Worm (Caenorhabditis elegans): ENCODE results near the gene C33G8.2.
A peak's percentile ranks its signal among the peaks of the same experiment; 100 is the strongest.

C33G8.2 gene

DNA sequence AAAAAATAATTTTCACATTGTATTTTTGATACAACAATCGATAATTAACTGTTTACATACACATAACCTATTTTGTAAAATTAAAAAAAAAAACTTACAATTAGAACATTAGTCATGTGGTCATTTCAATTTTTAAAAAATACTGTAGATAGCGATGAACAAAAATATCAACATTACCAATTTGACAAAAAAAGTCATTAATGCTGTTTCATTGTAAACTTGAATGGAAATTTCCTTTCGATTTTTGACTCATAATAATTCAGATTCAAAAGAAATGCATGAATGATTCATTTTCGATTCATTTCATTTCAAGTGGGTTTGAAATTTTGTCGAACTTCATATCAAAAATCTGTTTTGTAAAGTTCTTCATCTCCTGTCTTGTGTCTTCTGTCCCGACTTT is at the start of gene C33G8.2:
Gene C33G8.2 (plus strand): TSS at position 301 of the 400 bp plus-strand sequence.
- TF ChIP-seq fos-1 (tag; optimal IDR thresholded peaks at IDR 0.05) (no peak), efl-1 (optimal IDR thresholded peaks at IDR 0.05) (no peak), efl-1 (GFP tag; optimal IDR thresholded peaks at IDR 0.05 in 1 of 2) (peak in 1 of 2 experiments; percentile 31), ets-5 (GFP tag; IDR thresholded peaks at IDR 0.05) (no peak)

ce11 chrV:6969950-6970532 is 39.5 kb upstream of the C33G8.2 start, which contains the start of gene ptr-15:
Gene ptr-15, minus strand, starts transcription at chrV:6970000.
- TF ChIP-seq nhr-84 (tag; optimal IDR thresholded peaks at IDR 0.05) (no peak), dpl-1 (GFP tag; optimal IDR thresholded peaks at IDR 0.05) (no peak), blmp-1 (tag; optimal IDR thresholded peaks at IDR 0.05) (peak; percentile 74), efl-1 (optimal IDR thresholded peaks at IDR 0.05) (no peak), efl-1 (GFP tag; optimal IDR thresholded peaks at IDR 0.05 in 1 of 2) (peak in 1 of 2 experiments; percentile 60), tlp-1 (tag; optimal IDR thresholded peaks at IDR 0.05) (no peak)

ce11 chrV:6971567-6971966 is 38.0 kb upstream of the C33G8.2 start, which contains the start of gene srx-59:
Gene srx-59, plus strand, starts transcription at chrV:6971867.
- no peak for TF ChIP-seq mab-9 (GFP tag; IDR thresholded peaks at IDR 0.05)
- TF ChIP-seq C04F5.9 (tag; optimal IDR thresholded peaks at IDR 0.05) = no peak
- TF ChIP-seq nhr-85 (tag) = no peak
- TF ChIP-seq fkh-10 (GFP tag; optimal IDR thresholded peaks at IDR 0.05) = no peak
- no peak for TF ChIP-seq lsy-2 (tag; optimal IDR thresholded peaks at IDR 0.05)
- TF ChIP-seq nhr-20 (tag; optimal IDR thresholded peaks at IDR 0.05) = no peak
- no peak for TF ChIP-seq elt-2 (tag; optimal IDR thresholded peaks at IDR 0.05)
- TF ChIP-seq pax-3 (tag; optimal IDR thresholded peaks at IDR 0.05) = no peak
- TF ChIP-seq rnt-1 (tag; optimal IDR thresholded peaks at IDR 0.05) = no peak
- TF ChIP-seq nhr-12 (tag; optimal IDR thresholded peaks at IDR 0.05) = no peak
- TF ChIP-seq nhr-90 (tag; optimal IDR thresholded peaks at IDR 0.05; ENCODE audit: poor library complexity) = no peak
- TF ChIP-seq unc-62 (GFP tag; optimal IDR thresholded peaks at IDR 0.05) = no peak
- no peak for TF ChIP-seq sup-37 (GFP tag; optimal IDR thresholded peaks at IDR 0.05)
- TF ChIP-seq lin-14 (GFP tag; optimal IDR thresholded peaks at IDR 0.05) = no peak
- TF ChIP-seq pqm-1 (tag; optimal IDR thresholded peaks at IDR 0.05) = no peak
- TF ChIP-seq egl-27 (tag; optimal IDR thresholded peaks at IDR 0.05) = no peak

- TF ChIP-seq fos-1 (tag; optimal IDR thresholded peaks at IDR 0.05) (no peak), sup-37 (GFP tag; optimal IDR thresholded peaks at IDR 0.05) (no peak), pag-3 (tag; optimal IDR thresholded peaks at IDR 0.05; ENCODE audit: borderline replicate concordance, insufficient read depth) (no peak), pax-3 (tag; optimal IDR thresholded peaks at IDR 0.05) (no peak), tbx-2 (tag; optimal IDR thresholded peaks at IDR 0.05) (no peak), ces-1 (GFP tag; optimal IDR thresholded peaks at IDR 0.05) (no peak), mdl-1 (tag; optimal IDR thresholded peaks at IDR 0.05) (no peak), dpl-1 (GFP tag; optimal IDR thresholded peaks at IDR 0.05) (no peak), nhr-28 (tag; optimal IDR thresholded peaks at IDR 0.05) (no peak), hlh-17 (GFP tag; optimal IDR thresholded peaks at IDR 0.05; ENCODE audit: borderline replicate concordance) (no peak), zag-1 (tag; optimal IDR thresholded peaks at IDR 0.05) (no peak), ceh-63 (GFP tag; optimal IDR thresholded peaks at IDR 0.05) (no peak), egl-13 (tag; optimal IDR thresholded peaks at IDR 0.05) (no peak), nhr-20 (tag; optimal IDR thresholded peaks at IDR 0.05) (no peak), dsc-1 (tag; optimal IDR thresholded peaks at IDR 0.05) (no peak), hlh-4 (tag; optimal IDR thresholded peaks at IDR 0.05) (no peak), lir-3 (tag; optimal IDR thresholded peaks at IDR 0.05; ENCODE audit: poor library complexity) (no peak), Y116A8C.19 (tag; optimal IDR thresholded peaks at IDR 0.05; ENCODE audit: borderline replicate concordance) (no peak), elt-2 (tag; optimal IDR thresholded peaks at IDR 0.05) (no peak), unc-86 (tag; optimal IDR thresholded peaks at IDR 0.05) (no peak)
Measured at ce11 chrV:6976047-6976446, 33.5 kb upstream of the C33G8.2 start, which contains the start of gene srx-16. Gene srx-16, plus strand, starts transcription at chrV:6976347.

Data from whole organism, L1 larva.